Worm (Caenorhabditis elegans): Measurements from ENCODE around the gene F25B5.5.

DNA sequence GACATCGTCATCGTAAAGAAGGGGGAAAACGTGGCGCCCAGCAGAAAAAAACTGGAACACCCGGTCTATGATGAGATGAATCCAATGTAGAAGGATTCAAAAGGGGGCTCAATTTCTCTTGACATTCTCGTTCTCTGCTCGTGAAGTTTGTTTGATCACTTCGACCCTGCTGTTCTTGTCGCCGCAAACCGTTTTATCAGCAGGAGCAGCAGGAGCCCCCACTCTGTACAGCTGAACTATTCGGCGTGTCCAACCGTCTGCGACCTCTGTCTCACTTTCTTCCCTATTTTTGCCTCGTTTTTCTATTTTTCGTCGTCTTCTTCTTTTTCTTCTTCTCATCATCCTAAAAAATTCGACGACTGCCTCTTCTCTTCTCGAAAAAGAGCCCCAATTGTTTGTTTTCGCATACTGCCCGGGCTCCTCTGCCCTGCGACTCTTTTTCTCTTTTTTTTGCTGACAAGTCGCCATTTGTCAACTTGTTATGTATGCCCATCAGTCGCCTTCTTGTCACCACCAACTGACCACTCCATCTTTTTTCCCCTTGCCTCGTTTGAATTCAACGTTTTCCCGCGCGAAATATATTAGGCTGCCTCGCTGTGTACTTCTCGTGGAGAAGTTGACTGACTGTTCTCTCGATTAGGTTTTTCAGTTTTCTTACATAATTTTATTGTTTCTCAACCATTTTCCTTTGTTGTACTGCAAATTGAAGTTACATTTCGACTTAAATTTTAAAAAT, 43.2 kb upstream of the F25B5.5 start:
- no peak for TF ChIP-seq dao-5 (tag; optimal IDR thresholded peaks at IDR 0.05)
- no peak for TF ChIP-seq him-1 (tag; optimal IDR thresholded peaks at IDR 0.05)

Data from whole organism, L4/young adult.